Worm (Caenorhabditis elegans) whole organism, mixed stage, embryonic: ENCODE results near the gene Y73F4A.3.

Source experiments
- bed-3 ChIP-seq: fragments of 200-800 bp; sonication (Bioruptor generic); optimal IDR thresholded peaks from 3 replicates; lab custom pipeline; 2018; ENCODE audit warnings: mild to moderate bottlenecking, missing genetic modification characterization, moderate library complexity, missing compliant biosample characterization
- blmp-1 ChIP-seq: fragments of 150-350 bp; optimal IDR thresholded peaks from 2 replicates; lab custom pipeline; 2014; ENCODE audit warnings: missing biosample characterization, missing genetic modification characterization
- ceh-39 ChIP-seq: fragments of 150-350 bp; optimal IDR thresholded peaks from 2 replicates; lab custom pipeline; 2014; ENCODE audit warnings: missing biosample characterization, missing genetic modification characterization
- ceh-43 ChIP-seq: fragments of 200-800 bp; sonication (Bioruptor generic); optimal IDR thresholded peaks from 2 replicates; lab custom pipeline; 2018; ENCODE audit warnings: mild to moderate bottlenecking, missing genetic modification characterization, moderate library complexity, missing compliant biosample characterization
- ceh-83 ChIP-seq: fragments of 200-800 bp; sonication (Bioruptor generic); optimal IDR thresholded peaks from 2 replicates; lab custom pipeline; 2018; ENCODE audit warnings: mild to moderate bottlenecking, missing genetic modification characterization, missing compliant biosample characterization
- ces-1 ChIP-seq: fragments of 150-350 bp; optimal IDR thresholded peaks from 2 replicates; lab custom pipeline; 2014; ENCODE audit warnings: missing biosample characterization, missing genetic modification reagents, missing genetic modification characterization
- cnd-1 ChIP-seq: fragments of 200-800 bp; sonication (Bioruptor generic); optimal IDR thresholded peaks from 2 replicates; lab custom pipeline; 2018; ENCODE audit warnings: mild to moderate bottlenecking, missing genetic modification characterization, missing compliant biosample characterization
- drap-1 ChIP-seq: fragments of 200-800 bp; sonication (Bioruptor generic); optimal IDR thresholded peaks from 3 replicates; lab custom pipeline; 2018; ENCODE audit warnings: mild to moderate bottlenecking, missing genetic modification characterization, missing compliant biosample characterization
- elt-1 ChIP-seq: sonication (generic microtip); optimal IDR thresholded peaks from 2 replicates; lab custom pipeline; 2017; ENCODE audit warnings: missing genetic modification characterization, mild to moderate bottlenecking, missing compliant biosample characterization, antibody characterized with exemption, moderate library complexity, borderline replicate concordance; ENCODE audit not compliant: insufficient read depth
- elt-3 ChIP-seq: fragments of 150-350 bp; optimal IDR thresholded peaks from 2 replicates; lab custom pipeline; 2014; ENCODE audit warnings: missing biosample characterization, missing genetic modification characterization
- flh-1 ChIP-seq: fragments of 200-800 bp; sonication (Bioruptor generic); optimal IDR thresholded peaks from 2 replicates; lab custom pipeline; 2018; ENCODE audit warnings: mild to moderate bottlenecking, missing genetic modification characterization, moderate library complexity, missing compliant biosample characterization
- ham-2 ChIP-seq: fragments of 200-800 bp; sonication (Bioruptor generic); optimal IDR thresholded peaks from 2 replicates; lab custom pipeline; 2018; ENCODE audit warnings: mild to moderate bottlenecking, missing genetic modification characterization, missing compliant biosample characterization
- hlh-1 ChIP-seq: fragments of 150-350 bp; optimal IDR thresholded peaks from 2 replicates; lab custom pipeline; 2014; ENCODE audit warnings: missing biosample characterization, missing genetic modification reagents, missing genetic modification characterization
- lin-13 ChIP-seq: fragments of 150-350 bp; optimal IDR thresholded peaks from 2 replicates; lab custom pipeline; 2014; ENCODE audit warnings: missing biosample characterization, missing genetic modification characterization
- lin-32 ChIP-seq: fragments of 200-800 bp; sonication (Bioruptor generic); optimal IDR thresholded peaks from 2 replicates; lab custom pipeline; 2018; ENCODE audit warnings: mild to moderate bottlenecking, missing genetic modification characterization, missing compliant biosample characterization
- mab-5 ChIP-seq: fragments of 150-350 bp; optimal IDR thresholded peaks from 2 replicates; lab custom pipeline; 2014; ENCODE audit warnings: missing biosample characterization, missing genetic modification characterization
- mls-2 ChIP-seq: sonication (generic microtip); optimal IDR thresholded peaks from 2 replicates; lab custom pipeline; 2016; ENCODE audit warnings: mild to moderate bottlenecking, missing genetic modification characterization, moderate library complexity, missing compliant biosample characterization
- nhr-12 ChIP-seq: fragments of 150-350 bp; optimal IDR thresholded peaks from 2 replicates; lab custom pipeline; 2014; ENCODE audit warnings: missing biosample characterization, missing genetic modification characterization
- nhr-2 ChIP-seq: fragments of 150-350 bp; optimal IDR thresholded peaks from 2 replicates; lab custom pipeline; 2014; ENCODE audit warnings: missing biosample characterization, missing genetic modification characterization
- nhr-237 ChIP-seq: fragments of 150-350 bp; optimal IDR thresholded peaks from 2 replicates; lab custom pipeline; 2014; ENCODE audit warnings: missing biosample characterization, missing genetic modification characterization
- nhr-28 ChIP-seq: fragments of 150-350 bp; optimal IDR thresholded peaks from 2 replicates; lab custom pipeline; 2014; ENCODE audit warnings: missing biosample characterization, missing genetic modification characterization
- nhr-76 ChIP-seq: sonication (generic microtip); optimal IDR thresholded peaks from 2 replicates; lab custom pipeline; 2017; ENCODE audit warnings: missing biosample characterization, missing genetic modification characterization
- pha-4 ChIP-seq: fragments of 150-350 bp; optimal IDR thresholded peaks from 2 replicates; lab custom pipeline; 2018; ENCODE audit warnings: missing biosample characterization, missing genetic modification reagents, missing genetic modification characterization
- snpc-4 ChIP-seq: fragments of 150-350 bp; optimal IDR thresholded peaks from 2 replicates; lab custom pipeline; 2014; ENCODE audit warnings: missing biosample characterization, missing genetic modification characterization
- sptf-1 ChIP-seq: sonication (generic microtip); optimal IDR thresholded peaks from 2 replicates; lab custom pipeline; 2017; ENCODE audit warnings: mild to moderate bottlenecking, missing genetic modification characterization, moderate library complexity, missing compliant biosample characterization
- tbx-8 ChIP-seq: fragments of 200-800 bp; sonication (Bioruptor generic); optimal IDR thresholded peaks from 2 replicates; lab custom pipeline; 2018; ENCODE audit warnings: mild to moderate bottlenecking, missing genetic modification characterization, moderate library complexity, missing compliant biosample characterization
- unc-120 ChIP-seq: sonication (generic microtip); optimal IDR thresholded peaks from 2 replicates; lab custom pipeline; 2017; ENCODE audit warnings: missing genetic modification characterization, missing compliant biosample characterization; ENCODE audit not compliant: poor library complexity, severe bottlenecking
- unc-39 ChIP-seq: fragments of 150-350 bp; optimal IDR thresholded peaks from 2 replicates; lab custom pipeline; 2014; ENCODE audit warnings: missing biosample characterization, missing genetic modification characterization
- unc-62 ChIP-seq: fragments of 150-350 bp; optimal IDR thresholded peaks from 2 replicates; lab custom pipeline; 2014; ENCODE audit warnings: missing biosample characterization, missing genetic modification reagents, missing genetic modification characterization
- zip-8 ChIP-seq: fragments of 150-350 bp; optimal IDR thresholded peaks from 2 replicates; lab custom pipeline; 2014; ENCODE audit warnings: missing biosample characterization, missing genetic modification characterization
- ztf-11 ChIP-seq: fragments of 150-350 bp; optimal IDR thresholded peaks from 2 replicates; lab custom pipeline; 2014; ENCODE audit warnings: missing biosample characterization, missing genetic modification characterization

The Y73F4A.3 gene

DNA sequence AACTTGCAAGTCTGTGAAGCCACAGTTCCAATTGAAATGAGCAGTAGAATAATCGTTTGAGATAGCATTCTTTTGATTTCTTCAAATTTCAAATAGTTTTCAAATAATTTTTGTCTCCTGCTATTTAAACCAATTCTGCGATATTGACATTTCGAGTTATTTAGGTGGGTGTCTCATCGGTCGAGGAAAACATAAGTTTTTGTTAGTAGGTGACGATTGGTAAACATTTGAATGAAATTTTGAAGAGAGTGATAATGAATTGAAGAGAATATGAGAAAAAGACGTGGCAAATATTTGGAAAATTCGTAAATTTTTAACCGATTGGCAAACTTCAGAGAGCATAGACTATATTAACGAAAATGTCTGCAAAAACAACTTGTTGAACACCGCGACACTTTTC is at the start of gene Y73F4A.3:
Gene Y73F4A.3, minus strand, starts transcription at position 101 of the 400 bp plus-strand sequence.
- TF ChIP-seq nhr-28 (tag; lab: Kevin White, UChicago) (no peak), blmp-1 (tag; lab: Kevin White, UChicago) (no peak), unc-39 (tag; lab: Kevin White, UChicago) (no peak), tbx-8 (GFP tag; lab: Kevin White, UChicago) (no peak), ceh-83 (GFP tag; lab: Kevin White, UChicago) (no peak), unc-120 (tag; lab: Kevin White, UChicago) (no peak), unc-62 (no peak), bed-3 (no peak), nhr-76 (no peak), elt-3 (tag; lab: Kevin White, UChicago) (no peak), sptf-1 (no peak), ztf-11 (tag; lab: Kevin White, UChicago) (no peak), ham-2 (no peak), drap-1 (GFP tag; lab: Kevin White, UChicago) (no peak), lin-32 (no peak), mls-2 (no peak), flh-1 (GFP tag; lab: Kevin White, UChicago) (no peak), nhr-237 (tag; lab: Kevin White, UChicago) (no peak), pha-4 (tag; lab: Kevin White, UChicago) (no peak)

ce11 chrIV:9088294-9088693 is 48.0 kb upstream of the Y73F4A.3 start, which contains the start of gene msa-1:
Gene msa-1, plus strand, starts transcription at chrIV:9088594.
- no peak for TF ChIP-seq mls-2
- TF ChIP-seq ceh-83 (GFP tag; lab: Kevin White, UChicago): no peak
- no peak for TF ChIP-seq bed-3
- TF ChIP-seq nhr-237 (tag; lab: Kevin White, UChicago): no peak
- TF ChIP-seq blmp-1 (tag; lab: Kevin White, UChicago): no peak
- TF ChIP-seq, all 35 proteins: peak for 0

DNA sequence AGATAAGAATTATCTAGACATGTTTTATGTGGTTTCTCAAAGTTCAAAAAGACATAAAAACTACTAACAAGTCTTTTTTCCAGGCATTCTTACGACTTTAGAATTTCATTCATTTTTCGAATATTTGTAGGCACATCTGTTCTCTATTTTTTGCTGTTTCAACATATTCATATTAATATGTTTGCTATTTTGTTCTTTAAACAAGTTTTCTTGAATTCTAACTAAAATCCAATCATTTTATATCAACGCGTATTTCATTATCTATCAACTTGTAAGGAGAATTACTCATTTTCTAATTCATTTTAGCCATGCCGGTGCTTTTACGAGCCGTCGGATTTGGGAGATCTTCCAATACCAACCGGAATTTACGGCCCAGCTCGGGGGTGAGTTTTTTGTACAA is 41.8 kb upstream of the Y73F4A.3 start, which contains the start of gene twk-8:
Gene twk-8, plus strand, starts transcription at position 301 of the 400 bp plus-strand sequence.
- no peak for TF ChIP-seq pha-4 (tag; lab: Kevin White, UChicago)
- TF ChIP-seq unc-39 (tag; lab: Kevin White, UChicago): no peak
- TF ChIP-seq ztf-11 (tag; lab: Kevin White, UChicago): no peak
- TF ChIP-seq nhr-12 (tag; lab: Kevin White, UChicago): no peak
- no peak for TF ChIP-seq nhr-76
- TF ChIP-seq lin-13 (tag; lab: Kevin White, UChicago): no peak
- TF ChIP-seq nhr-237 (tag; lab: Kevin White, UChicago): no peak
- TF ChIP-seq mls-2: no peak
- no peak for TF ChIP-seq ceh-39 (tag; lab: Kevin White, UChicago)
- TF ChIP-seq elt-1: no peak
- TF ChIP-seq ham-2: no peak
- no peak for TF ChIP-seq drap-1 (GFP tag; lab: Kevin White, UChicago)
- TF ChIP-seq flh-1 (GFP tag; lab: Kevin White, UChicago): no peak
- TF ChIP-seq mab-5 (tag; lab: Kevin White, UChicago): no peak
- TF ChIP-seq zip-8 (tag; lab: Kevin White, UChicago): no peak
- no peak for TF ChIP-seq snpc-4
- no peak for TF ChIP-seq lin-32
- TF ChIP-seq sptf-1: no peak

- TF ChIP-seq elt-3 (tag; lab: Kevin White, UChicago) (no peak), unc-120 (tag; lab: Kevin White, UChicago) (peak; percentile 83), hlh-1 (tag; lab: Kevin White, UChicago) (peak; percentile 25), unc-62 (peak; percentile 33)
These were observed 39.9 kb upstream of the Y73F4A.3 start for ce11 chrIV:9080201-9080600.

DNA sequence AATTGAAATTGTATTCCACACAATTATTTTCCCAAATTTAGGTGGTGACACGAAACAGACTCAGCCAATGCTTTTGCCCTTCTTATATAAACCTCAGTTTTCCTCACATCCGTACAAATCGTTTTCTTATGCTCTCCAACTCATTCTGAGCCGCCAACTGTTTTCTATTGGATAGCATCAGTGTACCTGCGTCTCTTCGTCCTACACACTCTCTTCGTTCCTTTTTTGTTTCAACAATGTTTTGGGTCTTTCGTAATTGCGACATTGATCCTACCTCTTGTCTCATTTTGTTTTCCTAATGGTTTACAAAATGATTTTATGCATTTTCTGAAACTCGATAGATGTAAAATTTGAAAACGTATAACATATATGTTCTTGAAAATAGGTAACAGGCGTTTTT is 39.0 kb upstream of the Y73F4A.3 start:
- TF ChIP-seq snpc-4: no peak
- peak; percentile 79 for TF ChIP-seq hlh-1 (tag; lab: Kevin White, UChicago)

ce11 chrIV:9078469-9078868 is 38.2 kb upstream of the Y73F4A.3 start, which contains the start of gene mans-4:
Gene mans-4, minus strand, starts transcription at chrIV:9078569.
- no peak for TF ChIP-seq sptf-1
- no peak for TF ChIP-seq unc-39 (tag; lab: Kevin White, UChicago)
- no peak for TF ChIP-seq ceh-43 (GFP tag; lab: Kevin White, UChicago)
- TF ChIP-seq snpc-4: no peak
- no peak for TF ChIP-seq cnd-1
- no peak for TF ChIP-seq nhr-2 (tag; lab: Kevin White, UChicago)
- no peak for TF ChIP-seq ces-1 (GFP tag; lab: Kevin White, UChicago)
- TF ChIP-seq ceh-83 (GFP tag; lab: Kevin White, UChicago): no peak
- TF ChIP-seq unc-62: no peak
- no peak for TF ChIP-seq nhr-28 (tag; lab: Kevin White, UChicago)
- TF ChIP-seq mls-2: no peak
